Worm (Caenorhabditis elegans) whole organism, L2 larva: ENCODE results near the gene kqt-1.

ENCODE experiments used
- aly-2 ChIP-seq: fragments of 150-350 bp; optimal IDR thresholded peaks from 2 replicates; lab custom pipeline; 2014; ENCODE audit warnings: missing biosample characterization, missing genetic modification characterization
- dmd-4 ChIP-seq: sonication (generic microtip); optimal IDR thresholded peaks from 2 replicates; lab custom pipeline; 2017; ENCODE audit warnings: missing biosample characterization, missing genetic modification characterization
- egl-27 ChIP-seq: sonication (generic microtip); optimal IDR thresholded peaks from 3 replicates; lab custom pipeline; 2017; ENCODE audit warnings: missing biosample characterization, missing genetic modification reagents, missing genetic modification characterization
- elt-3 ChIP-seq: sonication (generic microtip); optimal IDR thresholded peaks from 2 replicates; lab custom pipeline; 2017; ENCODE audit warnings: missing biosample characterization, missing genetic modification characterization
- lin-11 ChIP-seq: fragments of 150-350 bp; sonication (generic microtip); optimal IDR thresholded peaks from 2 replicates; lab custom pipeline; 2014; ENCODE audit warnings: missing biosample characterization, missing genetic modification characterization, inconsistent platforms, mixed read lengths
- lin-39 ChIP-seq: fragments of 150-350 bp; optimal IDR thresholded peaks from 2 replicates; lab custom pipeline; 2014; ENCODE audit warnings: missing biosample characterization, missing genetic modification reagents, missing genetic modification characterization
- mab-5 ChIP-seq: fragments of 150-350 bp; optimal IDR thresholded peaks from 2 replicates; lab custom pipeline; 2014; ENCODE audit warnings: missing biosample characterization, missing genetic modification characterization
- mdl-1 ChIP-seq, 2 experiments: fragments of 150-350 bp in 1 of 2; sonication (generic microtip) in 1 of 2; optimal IDR thresholded peaks; 2 replicates each; lab custom pipeline; 2017; ENCODE audit warnings: missing biosample characterization in 2 of 2, missing genetic modification characterization in 2 of 2
- sma-9 ChIP-seq, 2 experiments: fragments of 150-350 bp in 1 of 2; sonication (generic microtip) in 1 of 2; optimal IDR thresholded peaks; 2 replicates each; lab custom pipeline; 2014 to 2016; ENCODE audit warnings: missing genetic modification characterization in 2 of 2, mild to moderate bottlenecking in 1 of 2, missing biosample characterization in 1 of 2, missing compliant biosample characterization in 1 of 2, missing genetic modification reagents in 1 of 2, moderate library complexity in 1 of 2
- snpc-4 ChIP-seq: fragments of 150-350 bp; optimal IDR thresholded peaks from 2 replicates; lab custom pipeline; 2014; ENCODE audit warnings: missing biosample characterization, missing genetic modification characterization
- unc-39 ChIP-seq: fragments of 150-350 bp; optimal IDR thresholded peaks from 2 replicates; lab custom pipeline; 2014; ENCODE audit warnings: missing biosample characterization, missing genetic modification characterization

DNA sequence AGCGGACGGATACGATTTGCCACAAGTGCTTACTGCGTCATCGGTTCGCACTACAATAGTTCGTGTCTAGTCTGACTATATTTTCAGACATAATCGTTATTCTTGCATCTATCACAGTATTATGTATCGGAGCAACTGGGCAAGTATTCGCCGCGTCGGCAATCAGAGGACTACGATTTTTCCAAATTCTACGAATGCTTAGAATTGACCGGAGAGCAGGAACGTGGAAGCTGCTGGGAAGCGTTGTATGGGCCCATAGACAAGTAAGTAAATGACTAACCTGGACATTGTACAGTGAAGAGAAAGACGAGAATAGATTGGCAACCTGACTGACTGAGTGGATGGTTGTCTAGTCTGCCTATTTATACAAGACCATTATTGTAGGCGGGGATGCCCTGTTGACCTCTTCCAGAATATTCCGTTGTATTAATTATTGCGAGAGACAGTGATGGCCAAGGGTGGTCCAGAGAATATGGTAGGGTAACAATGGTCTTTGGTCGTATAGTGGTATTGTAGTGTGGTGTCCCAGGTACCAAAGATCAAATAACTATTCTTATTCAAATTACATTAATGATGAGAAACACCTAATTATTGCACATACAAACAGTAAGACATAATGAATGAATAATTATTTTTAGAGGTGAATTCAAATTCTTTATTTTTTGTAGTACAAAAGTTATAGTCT is 3.9 kb downstream of the kqt-1 start, which contains the start of gene clec-266:
- TF ChIP-seq lin-39 (tag; lab: Kevin White, UChicago) (no peak), egl-27 (tag; lab: Kevin White, UChicago) (no peak), snpc-4 (tag; lab: Kevin White, UChicago) (no peak), aly-2 (tag; lab: Kevin White, UChicago) (no peak), elt-3 (no peak), unc-39 (tag; lab: Kevin White, UChicago) (no peak), mab-5 (tag; lab: Kevin White, UChicago) (no peak), dmd-4 (no peak), lin-11 (no peak), sma-9 (GFP tag; optimal IDR thresholded peaks at IDR 0.05; lab: Kevin White, UChicago) (no peak), sma-9 (tag; optimal IDR thresholded peaks at IDR 0.05; lab: Kevin White, UChicago) (no peak), mdl-1 (tag; optimal IDR thresholded peaks at IDR 0.05; lab: Kevin White, UChicago) (no peak)
